Worm (Caenorhabditis elegans) whole organism, mixed stage, embryonic: ENCODE data around the gene nhr-178.

ENCODE experiments used
- blmp-1 ChIP-seq: fragments of 150-350 bp; optimal IDR thresholded peaks from 2 replicates; lab custom pipeline; 2014; ENCODE audit warnings: missing biosample characterization, missing genetic modification characterization
- cnd-1 ChIP-seq: fragments of 200-800 bp; sonication (Bioruptor generic); optimal IDR thresholded peaks from 2 replicates; lab custom pipeline; 2018; ENCODE audit warnings: mild to moderate bottlenecking, missing genetic modification characterization, missing compliant biosample characterization
- unc-39 ChIP-seq: fragments of 150-350 bp; optimal IDR thresholded peaks from 2 replicates; lab custom pipeline; 2014; ENCODE audit warnings: missing biosample characterization, missing genetic modification characterization
- unc-62 ChIP-seq: fragments of 150-350 bp; optimal IDR thresholded peaks from 2 replicates; lab custom pipeline; 2014; ENCODE audit warnings: missing biosample characterization, missing genetic modification reagents, missing genetic modification characterization

ce11 chrV:1642199-1642598 is 34.4 kb upstream of the nhr-178 start, which contains the start of gene Y46H3D.1:
- TF ChIP-seq unc-62 (GFP tag; lab: Kevin White, UChicago) (no peak), unc-39 (no peak), blmp-1 (tag; lab: Kevin White, UChicago) (no peak), cnd-1 (tag; lab: Kevin White, UChicago) (no peak)
